Fruit fly (Drosophila melanogaster): ENCODE data around the gene pygo.

DNA sequence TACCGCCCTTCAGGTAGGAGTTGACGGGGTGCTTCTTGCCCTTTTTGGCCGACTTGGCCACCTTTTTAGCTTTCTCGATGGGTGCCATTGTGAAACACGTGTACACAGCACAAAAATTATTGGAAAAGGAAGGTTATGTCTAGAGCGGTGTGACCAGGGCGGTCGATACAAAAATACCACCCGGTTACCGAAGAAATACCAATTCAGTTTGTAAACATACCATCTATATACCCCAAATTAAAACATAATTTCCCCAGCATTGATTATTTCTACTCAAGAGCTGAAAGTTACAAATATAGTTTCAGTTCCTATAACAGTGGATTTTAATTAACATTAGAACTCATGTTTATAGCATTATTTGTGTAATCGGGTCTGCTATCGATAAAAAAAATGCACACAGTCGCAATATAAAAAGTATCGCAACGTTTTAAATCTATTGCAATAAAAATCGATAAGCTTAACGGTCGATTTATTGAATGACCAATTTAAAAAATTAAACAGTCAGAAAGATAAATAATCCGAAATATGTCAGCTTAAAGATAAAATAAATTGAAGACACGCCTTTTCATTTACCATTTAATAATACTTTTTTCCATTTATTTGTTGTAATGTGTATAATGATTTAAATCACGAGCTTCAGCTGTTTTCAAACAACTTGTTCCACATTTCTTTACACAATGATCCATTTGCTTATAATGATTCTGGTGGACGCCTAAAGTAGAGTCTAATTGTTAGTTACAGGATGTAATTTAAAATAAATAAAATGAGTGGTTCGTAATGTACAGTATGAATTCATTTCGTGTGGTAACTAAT lies 15.8 kb upstream of the pygo start, which contains the start of gene RpL6:
- no peak; the same call in 1 of the 2 replicates for TF ChIP-seq CG15336 (GFP tag; IDR thresholded peaks at IDR 0.05)
- no peak for TF ChIP-seq CG31627 (GFP tag; optimal IDR thresholded peaks at IDR 0.05)
- no peak for TF ChIP-seq Ets21C (GFP tag; optimal IDR thresholded peaks at IDR 0.05)
- peak; percentile 41 for TF ChIP-seq Sox14 (GFP tag; optimal IDR thresholded peaks at IDR 0.05)
- TF ChIP-seq Lpt (GFP tag; optimal IDR thresholded peaks at IDR 0.05), result no peak
- TF ChIP-seq CG8319 (GFP tag; optimal IDR thresholded peaks at IDR 0.05), result no peak
- TF ChIP-seq lz (GFP tag; optimal IDR thresholded peaks at IDR 0.05), result no peak
- no peak for TF ChIP-seq Blimp-1 (GFP tag; optimal IDR thresholded peaks at IDR 0.05)
- no peak for TF ChIP-seq CG10631 (GFP tag; optimal IDR thresholded peaks at IDR 0.05)
